Worm (Caenorhabditis elegans): Measurements from ENCODE around the gene clk-1.

DNA sequence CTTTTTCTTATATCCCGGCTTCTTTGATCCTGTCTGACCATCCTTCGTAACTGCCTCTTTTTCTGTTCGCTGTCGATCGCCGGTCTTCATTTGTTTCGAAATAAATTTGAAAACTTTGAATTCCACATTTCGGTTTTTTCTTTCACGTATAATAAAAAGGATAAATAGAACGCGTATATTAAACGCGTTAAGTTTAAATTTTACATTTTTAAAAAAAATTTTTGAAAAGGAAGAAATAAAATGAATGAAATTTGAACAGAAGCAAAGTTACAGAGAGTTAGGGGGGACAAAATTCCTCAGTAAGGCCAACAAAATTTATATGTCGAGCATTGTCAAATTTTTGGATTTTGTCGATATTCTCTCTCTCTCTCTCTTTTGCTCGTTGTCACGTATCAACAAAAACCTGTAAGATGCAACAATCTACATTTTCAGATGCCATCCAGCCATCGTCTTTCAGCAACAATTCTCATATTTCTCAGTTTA lies 24.1 kb downstream of the clk-1 start, which contains the start of the genes T15B12.2 and F52C9.5:
- TF ChIP-seq Y95B8A.8 (GFP tag; IDR thresholded peaks at IDR 0.05) (no peak), zfh-2 (GFP tag; conservative IDR thresholded peaks at IDR 0.05) (no peak), aptf-2 (GFP tag; conservative IDR thresholded peaks at IDR 0.05) (no peak), K11D2.4 (GFP tag; IDR thresholded peaks at IDR 0.05) (no peak), egl-44 (GFP tag; IDR thresholded peaks at IDR 0.05) (no peak), Y67H2A.10 (GFP tag; conservative IDR thresholded peaks at IDR 0.05) (no peak)

Data from whole organism, young adult.